Fruit fly (Drosophila melanogaster) whole organism, adult: ENCODE results near the gene CG4270.

Source experiments
- CG12768 ChIP-seq: fragments of 200-800 bp; sonication (Bioruptor generic); optimal IDR thresholded peaks from 2 replicates; lab custom pipeline; 2017; ENCODE audit warnings: missing biosample characterization, missing genetic modification characterization, mild to moderate bottlenecking, moderate library complexity, missing genetic modification reagents
- CG1620 ChIP-seq: fragments of 200-800 bp; sonication (Bioruptor generic); optimal IDR thresholded peaks from 2 replicates; lab custom pipeline; 2016; ENCODE audit warnings: missing biosample characterization, missing genetic modification characterization
- CG33017 ChIP-seq: fragments of 200-800 bp; sonication (Bioruptor generic); optimal IDR thresholded peaks from 2 replicates; lab custom pipeline; 2018; ENCODE audit warnings: missing biosample characterization, mild to moderate bottlenecking, missing genetic modification characterization, moderate library complexity
- CG5204 ChIP-seq: fragments of 200-800 bp; sonication (Bioruptor generic); optimal IDR thresholded peaks from 2 replicates; lab custom pipeline; 2016; ENCODE audit warnings: missing biosample characterization, missing genetic modification characterization
- CG7045 ChIP-seq: fragments of 200-800 bp; sonication (Bioruptor generic); optimal IDR thresholded peaks from 2 replicates; lab custom pipeline; 2017; ENCODE audit warnings: missing biosample characterization, mild to moderate bottlenecking, missing genetic modification characterization
- CG7101 ChIP-seq: fragments of 200-800 bp; sonication (Bioruptor generic); optimal IDR thresholded peaks from 2 replicates; lab custom pipeline; 2018; ENCODE audit warnings: missing biosample characterization, mild to moderate bottlenecking, missing genetic modification characterization, moderate library complexity
- Hr96 ChIP-seq: fragments of 200-800 bp; sonication (Bioruptor generic); optimal IDR thresholded peaks from 2 replicates; lab custom pipeline; 2016; ENCODE audit warnings: missing biosample characterization, missing genetic modification characterization
- bab1 ChIP-seq: fragments of 200-800 bp; sonication (Bioruptor generic); optimal IDR thresholded peaks from 3 replicates; lab custom pipeline; 2019; ENCODE audit warnings: missing biosample characterization, mild to moderate bottlenecking, missing genetic modification characterization, moderate library complexity
- cic ChIP-seq: fragments of 200-800 bp; sonication (Bioruptor generic); optimal IDR thresholded peaks from 2 replicates; lab custom pipeline; 2017; ENCODE audit warnings: missing biosample characterization, mild to moderate bottlenecking, missing genetic modification characterization, moderate library complexity
- kay ChIP-seq: fragments of 200-800 bp; sonication (Bioruptor generic); peaks from one replicate; lab custom pipeline; 2016; ENCODE audit warnings: missing biosample characterization, missing genetic modification characterization, borderline replicate concordance

DNA sequence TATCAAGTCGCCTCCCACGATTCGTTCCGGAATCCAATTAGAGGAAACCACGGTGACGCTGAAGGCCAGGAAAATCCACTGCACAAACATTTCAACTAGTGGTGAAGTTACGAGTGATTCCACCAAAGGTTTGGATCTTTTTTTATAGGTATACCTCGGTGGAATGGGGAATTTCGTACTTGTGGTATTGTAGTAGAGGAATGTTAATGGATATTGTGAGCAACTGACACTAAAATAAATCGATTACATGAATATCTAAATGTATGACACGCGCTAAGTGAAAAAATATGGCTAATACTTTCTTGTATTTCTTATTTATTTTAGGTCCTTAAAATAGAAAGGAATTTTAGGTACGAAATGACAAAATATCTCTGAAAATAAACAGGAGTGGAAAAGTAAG is 11.0 kb upstream of the CG4270 start, which contains the start of gene CG17239:
- no peak for TF ChIP-seq CG7045 (GFP tag; lab: Kevin White, UChicago)
- no peak for TF ChIP-seq CG12768
- TF ChIP-seq kay (GFP tag; lab: Kevin White, UChicago): no peak
- no peak for TF ChIP-seq Hr96 (GFP tag; lab: Kevin White, UChicago)
- TF ChIP-seq cic: no peak
- no peak for TF ChIP-seq CG5204 (GFP tag; lab: Kevin White, UChicago)
- TF ChIP-seq CG33017 (tag; lab: Kevin White, UChicago): no peak
- no peak for TF ChIP-seq CG1620 (GFP tag; lab: Kevin White, UChicago)
- TF ChIP-seq bab1 (GFP tag; lab: Kevin White, UChicago): no peak
- TF ChIP-seq CG7101: no peak
